Fruit fly (Drosophila melanogaster) whole organism, wandering third instar larva: ENCODE data around the gene CG32091.

Experiments
- Abd-B ChIP-seq: fragments of >200 bp; optimal IDR thresholded peaks from 2 replicates; lab custom pipeline; 2017; ENCODE audit warnings: missing biosample characterization, missing genetic modification characterization
- CG32264 ChIP-seq: fragments of 200-800 bp; sonication (Bioruptor generic); optimal IDR thresholded peaks from 2 replicates; lab custom pipeline; 2016; ENCODE audit warnings: missing biosample characterization, missing genetic modification characterization
- CG9705 ChIP-seq: fragments of 200-800 bp; sonication (Bioruptor generic); optimal IDR thresholded peaks from 2 replicates; lab custom pipeline; 2018; ENCODE audit warnings: missing biosample characterization, mild to moderate bottlenecking, missing genetic modification characterization
- CrebA ChIP-seq: fragments of 200-800 bp; sonication (Bioruptor generic); optimal IDR thresholded peaks from 2 replicates; lab custom pipeline; 2016; ENCODE audit warnings: missing biosample characterization, mild to moderate bottlenecking, missing genetic modification characterization, borderline replicate concordance
- Dfd ChIP-seq: fragments of >200 bp; optimal IDR thresholded peaks from 2 replicates; lab custom pipeline; 2017; ENCODE audit warnings: missing biosample characterization, missing genetic modification characterization
- GATAd ChIP-seq: sonication (Bioruptor generic); optimal IDR thresholded peaks from 2 replicates; lab custom pipeline; 2016; ENCODE audit warnings: missing biosample characterization, missing genetic modification characterization
- Hnf4 ChIP-seq: fragments of 200-800 bp; sonication (Bioruptor generic); optimal IDR thresholded peaks from 2 replicates; lab custom pipeline; 2016; ENCODE audit warnings: missing biosample characterization, mild to moderate bottlenecking, missing genetic modification characterization
- Hr78 ChIP-seq: fragments of >200 bp; optimal IDR thresholded peaks from 2 replicates; lab custom pipeline; 2017; ENCODE audit warnings: missing biosample characterization, missing genetic modification characterization
- Hr83 ChIP-seq: fragments of 200-300 bp; sonication (Bioruptor generic); optimal IDR thresholded peaks from 2 replicates; lab custom pipeline; 2016; ENCODE audit warnings: missing biosample characterization, mild to moderate bottlenecking, missing genetic modification characterization, moderate library complexity; ENCODE audit not compliant: poor library complexity, severe bottlenecking
- Jra ChIP-seq: sonication (Bioruptor generic); optimal IDR thresholded peaks from 2 replicates; lab custom pipeline; 2016; ENCODE audit warnings: missing biosample characterization, missing genetic modification characterization
- Mio ChIP-seq: sonication (Bioruptor generic); optimal IDR thresholded peaks from 2 replicates; lab custom pipeline; 2016; ENCODE audit warnings: missing biosample characterization, missing genetic modification characterization
- Myc ChIP-seq: fragments of >200 bp; optimal IDR thresholded peaks from 2 replicates; lab custom pipeline; 2017
- N ChIP-seq: fragments of >200 bp; optimal IDR thresholded peaks from 2 replicates; lab custom pipeline; 2018; ENCODE audit warnings: missing biosample characterization, missing external identifiers, missing genetic modification characterization
- OdsH ChIP-seq: fragments of 200-800 bp; sonication (Bioruptor generic); optimal IDR thresholded peaks from 2 replicates; lab custom pipeline; 2016; ENCODE audit warnings: missing biosample characterization, mild to moderate bottlenecking, missing genetic modification characterization
- Rel ChIP-seq, 2 experiments: fragments of 200-800 bp; sonication (Bioruptor generic) in 1 of 2; optimal IDR thresholded peaks; 2 replicates in 1 of 2; 3 replicates in 1 of 2; lab custom pipeline; 2016 to 2019; ENCODE audit warnings: mild to moderate bottlenecking in 2 of 2, missing biosample characterization in 2 of 2, missing genetic modification characterization in 2 of 2, moderate library complexity in 1 of 2
- Sp1 ChIP-seq: fragments of 200-800 bp; sonication (Bioruptor generic); optimal IDR thresholded peaks from 3 replicates; lab custom pipeline; 2019; ENCODE audit warnings: missing biosample characterization, mild to moderate bottlenecking, missing genetic modification characterization, moderate library complexity
- Vsx2 ChIP-seq: fragments of 200-300, 225-300 bp; sonication (Bioruptor generic); optimal IDR thresholded peaks from 2 replicates; lab custom pipeline; 2018; ENCODE audit warnings: missing biosample characterization, missing genetic modification characterization; ENCODE audit not compliant: partially characterized antibody
- br ChIP-seq: fragments of 200-800 bp; sonication (Bioruptor generic); optimal IDR thresholded peaks from 2 replicates; lab custom pipeline; 2016; ENCODE audit warnings: missing biosample characterization, missing genetic modification characterization
- brk ChIP-seq: fragments of 200-800 bp; sonication (Bioruptor generic); optimal IDR thresholded peaks from 2 replicates; lab custom pipeline; 2016; ENCODE audit warnings: missing biosample characterization, mild to moderate bottlenecking, missing genetic modification characterization
- dl ChIP-seq, 2 experiments: fragments of 175-275, 200-275 bp in 1 of 2; fragments of 200-275 bp in 1 of 2; sonication (Bioruptor generic); optimal IDR thresholded peaks; lab custom pipeline; 2018; ENCODE audit warnings: mild to moderate bottlenecking in 2 of 2, missing biosample characterization in 2 of 2, missing genetic modification characterization in 2 of 2, moderate library complexity in 2 of 2; ENCODE audit not compliant: partially characterized antibody in 2 of 2, insufficient read depth in 1 of 2
- dmrt93B ChIP-seq: fragments of 200-800 bp; sonication (Bioruptor generic); optimal IDR thresholded peaks from 2 replicates; lab custom pipeline; 2018; ENCODE audit warnings: missing biosample characterization, mild to moderate bottlenecking, missing genetic modification characterization
- dsf ChIP-seq: sonication (Bioruptor generic); optimal IDR thresholded peaks from 2 replicates; lab custom pipeline; 2016; ENCODE audit warnings: missing biosample characterization, missing genetic modification characterization, borderline replicate concordance
- ey ChIP-seq: fragments of 200-800 bp; sonication (Bioruptor generic); optimal IDR thresholded peaks from 2 replicates; lab custom pipeline; 2016; ENCODE audit warnings: missing biosample characterization, missing genetic modification characterization
- foxo ChIP-seq, 2 experiments: fragments of 200-800 bp; sonication (Bioruptor generic); optimal IDR thresholded peaks; 2 replicates in 1 of 2; 3 replicates in 1 of 2; lab custom pipeline; 2016 to 2017; ENCODE audit warnings: missing biosample characterization in 2 of 2, missing genetic modification characterization in 2 of 2
- fru ChIP-seq: fragments of 200-800 bp; sonication (Bioruptor generic); optimal IDR thresholded peaks from 3 replicates; lab custom pipeline; 2016; ENCODE audit warnings: missing biosample characterization, mild to moderate bottlenecking, missing genetic modification characterization
- h ChIP-seq: fragments of 200-800 bp; sonication (Bioruptor generic); optimal IDR thresholded peaks from 3 replicates; lab custom pipeline; 2016; ENCODE audit warnings: missing biosample characterization, mild to moderate bottlenecking, missing genetic modification characterization
- jim ChIP-seq: fragments of 175-275, 200-325 bp; sonication (Bioruptor generic); optimal IDR thresholded peaks from 2 replicates; lab custom pipeline; 2016; ENCODE audit warnings: missing biosample characterization, mild to moderate bottlenecking, missing genetic modification characterization
- lola ChIP-seq: fragments of >200 bp; optimal IDR thresholded peaks from 2 replicates; lab custom pipeline; 2017; ENCODE audit warnings: missing biosample characterization, missing genetic modification characterization
- pan ChIP-seq: fragments of >200 bp; optimal IDR thresholded peaks from 2 replicates; lab custom pipeline; 2017
- psq ChIP-seq: fragments of 200-800 bp; sonication (Bioruptor generic); optimal IDR thresholded peaks from 3 replicates; lab custom pipeline; 2017; ENCODE audit warnings: missing biosample characterization, mild to moderate bottlenecking, missing genetic modification characterization, moderate library complexity
- rgr ChIP-seq: fragments of 200-800 bp; sonication (Bioruptor generic); optimal IDR thresholded peaks from 3 replicates; lab custom pipeline; 2016; ENCODE audit warnings: missing biosample characterization, mild to moderate bottlenecking, missing genetic modification characterization
- sage ChIP-seq: fragments of 200-800 bp; sonication (Bioruptor generic); optimal IDR thresholded peaks from 2 replicates; lab custom pipeline; 2016; ENCODE audit warnings: missing biosample characterization, mild to moderate bottlenecking, missing genetic modification characterization
- sv ChIP-seq: fragments of 200-800 bp; sonication (Bioruptor generic); optimal IDR thresholded peaks from 3 replicates; lab custom pipeline; 2016; ENCODE audit warnings: missing biosample characterization, missing genetic modification characterization
- tai ChIP-seq: sonication (Bioruptor generic); optimal IDR thresholded peaks from 2 replicates; lab custom pipeline; 2016; ENCODE audit warnings: missing biosample characterization, missing genetic modification characterization
- usp ChIP-seq: fragments of >200 bp; optimal IDR thresholded peaks from 2 replicates; lab custom pipeline; 2017; ENCODE audit warnings: missing biosample characterization, missing genetic modification characterization
- woc ChIP-seq: sonication (Bioruptor generic); optimal IDR thresholded peaks from 2 replicates; lab custom pipeline; 2016; ENCODE audit warnings: missing biosample characterization, mild to moderate bottlenecking, missing genetic modification characterization

Gene CG32091

dm6 chr3L:11624281-11624680 is 6.9 kb upstream of the CG32091 start, which contains the start of gene Akr1B:
Akr1B (minus strand) TSS chr3L:11624381.
- no peak for TF ChIP-seq lola (GFP tag; lab: Kevin White, UChicago)
- no peak for TF ChIP-seq br (GFP tag; lab: Kevin White, UChicago)
- TF ChIP-seq pan (lab: Kevin White, UChicago): no peak
- TF ChIP-seq h: no peak
- no peak for TF ChIP-seq Vsx2 (GFP tag; lab: Kevin White, UChicago)
- no peak for TF ChIP-seq Sp1
- TF ChIP-seq fru (GFP tag; lab: Kevin White, UChicago): no peak
- no peak for TF ChIP-seq CrebA
- no peak for TF ChIP-seq foxo (GFP tag; optimal IDR thresholded peaks at IDR 0.05; lab: Kevin White, UChicago)
- TF ChIP-seq Hr78: no peak
- TF ChIP-seq tai (GFP tag; lab: Kevin White, UChicago): no peak
- no peak for TF ChIP-seq Abd-B (GFP tag; lab: Kevin White, UChicago)
- no peak for TF ChIP-seq Myc (lab: Kevin White, UChicago)
- no peak for TF ChIP-seq Jra
- TF ChIP-seq dl (GFP tag; optimal IDR thresholded peaks at IDR 0.05; lab: Kevin White, UChicago; ENCODE audit: insufficient read depth in 1 of 2, partially characterized antibody in 2 of 2): no peak
- TF ChIP-seq Mio (GFP tag; lab: Kevin White, UChicago): no peak
- no peak for TF ChIP-seq psq (GFP tag; lab: Kevin White, UChicago)
- no peak for TF ChIP-seq Hnf4 (GFP tag; lab: Kevin White, UChicago)
- TF ChIP-seq brk (GFP tag; lab: Kevin White, UChicago): no peak
- TF ChIP-seq, all 38 proteins: peak for 0

dm6 chr3L:11625634-11626175 is 5.5 kb upstream of the CG32091 start, which contains the start of gene CG6083:
CG6083 (minus strand) TSS chr3L:11626125.
- TF ChIP-seq foxo (GFP tag; optimal IDR thresholded peaks at IDR 0.05; lab: Kevin White, UChicago) (no peak), Hr78 (no peak), tai (GFP tag; lab: Kevin White, UChicago) (no peak), psq (GFP tag; lab: Kevin White, UChicago) (no peak), Sp1 (no peak), CG9705 (GFP tag; lab: Kevin White, UChicago) (no peak), jim (no peak), CrebA (no peak), sage (GFP tag; lab: Kevin White, UChicago) (no peak), OdsH (GFP tag; lab: Kevin White, UChicago) (no peak), usp (GFP tag; lab: Kevin White, UChicago) (no peak), CG32264 (GFP tag; lab: Kevin White, UChicago) (no peak), Dfd (GFP tag; lab: Kevin White, UChicago) (no peak)
- TF ChIP-seq, all 38 proteins: peak for 0

dm6 chr3L:11626229-11626826 is 4.9 kb upstream of the CG32091 start, which contains the start of gene PCID2:
PCID2 (plus strand) TSS chr3L:11626441.
- TF ChIP-seq CrebA (no peak), Rel (GFP tag; optimal IDR thresholded peaks at IDR 0.05; lab: Kevin White, UChicago) (no peak), Rel (tag; optimal IDR thresholded peaks at IDR 0.05; lab: Kevin White, UChicago) (no peak), dl (GFP tag; optimal IDR thresholded peaks at IDR 0.05; lab: Kevin White, UChicago; ENCODE audit: insufficient read depth in 1 of 2, partially characterized antibody in 2 of 2) (no peak), GATAd (no peak), fru (GFP tag; lab: Kevin White, UChicago) (no peak), N (GFP tag; lab: Kevin White, UChicago) (no peak), dmrt93B (GFP tag; lab: Kevin White, UChicago) (no peak), Sp1 (no peak), brk (GFP tag; lab: Kevin White, UChicago) (no peak)

dm6 chr3L:11627819-11628483 is 3.2 kb upstream of the CG32091 start, which contains the start of gene Apt1:
Apt1 (plus strand) TSS chr3L:11628037.
- TF ChIP-seq Abd-B (GFP tag; lab: Kevin White, UChicago) (no peak), dmrt93B (GFP tag; lab: Kevin White, UChicago) (no peak), sage (GFP tag; lab: Kevin White, UChicago) (peak; percentile 47), lola (GFP tag; lab: Kevin White, UChicago) (no peak), usp (GFP tag; lab: Kevin White, UChicago) (no peak), Jra (peak; percentile 73), Hnf4 (GFP tag; lab: Kevin White, UChicago) (peak; percentile 81), N (GFP tag; lab: Kevin White, UChicago) (no peak), ey (GFP tag; lab: Kevin White, UChicago) (no peak), Sp1 (no peak), woc (GFP tag; lab: Kevin White, UChicago) (no peak), Mio (GFP tag; lab: Kevin White, UChicago) (no peak), OdsH (GFP tag; lab: Kevin White, UChicago) (no peak), jim (no peak), GATAd (no peak), rgr (GFP tag; lab: Kevin White, UChicago) (peak; percentile 10), brk (GFP tag; lab: Kevin White, UChicago) (peak; percentile 52), dsf (GFP tag; lab: Kevin White, UChicago) (peak; percentile 23), Vsx2 (GFP tag; lab: Kevin White, UChicago) (no peak), psq (GFP tag; lab: Kevin White, UChicago) (no peak), Myc (lab: Kevin White, UChicago) (no peak), sv (no peak), Rel (GFP tag; optimal IDR thresholded peaks at IDR 0.05; lab: Kevin White, UChicago) (no peak), Rel (tag; optimal IDR thresholded peaks at IDR 0.05; lab: Kevin White, UChicago) (peak; percentile 9), Dfd (GFP tag; lab: Kevin White, UChicago) (no peak), dl (GFP tag; optimal IDR thresholded peaks at IDR 0.05; lab: Kevin White, UChicago; ENCODE audit: insufficient read depth in 1 of 2, partially characterized antibody in 2 of 2) (no peak), br (GFP tag; lab: Kevin White, UChicago) (no peak), fru (GFP tag; lab: Kevin White, UChicago) (no peak), Hr83 (GFP tag; lab: Kevin White, UChicago) (peak; percentile 74), foxo (GFP tag; optimal IDR thresholded peaks at IDR 0.05; lab: Kevin White, UChicago) (no peak), CG9705 (GFP tag; lab: Kevin White, UChicago) (no peak)
